Worm (Caenorhabditis elegans): Measurements from ENCODE around the gene R155.5.

R155.5 gene

DNA sequence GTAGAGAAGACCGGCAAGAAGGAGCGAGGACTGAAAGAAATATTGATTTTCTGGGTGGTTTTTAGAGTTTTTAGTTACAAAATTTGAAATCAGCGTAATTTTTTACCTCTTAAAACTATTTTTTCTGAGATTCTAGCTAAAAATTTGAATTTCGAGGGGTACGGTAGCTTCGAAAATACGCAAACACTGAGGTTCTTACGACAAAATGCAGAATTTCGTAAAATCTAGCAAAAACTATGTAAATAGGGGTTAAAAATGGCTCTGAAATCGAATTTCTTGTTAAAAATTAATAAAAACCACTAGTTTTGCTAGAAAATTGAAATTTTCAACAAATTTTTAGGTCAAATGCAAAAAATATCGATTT lies 30.7 kb downstream of the R155.5 start:
- no peak for TF ChIP-seq T22C8.4 (GFP tag; IDR thresholded peaks at IDR 0.05)

DNA sequence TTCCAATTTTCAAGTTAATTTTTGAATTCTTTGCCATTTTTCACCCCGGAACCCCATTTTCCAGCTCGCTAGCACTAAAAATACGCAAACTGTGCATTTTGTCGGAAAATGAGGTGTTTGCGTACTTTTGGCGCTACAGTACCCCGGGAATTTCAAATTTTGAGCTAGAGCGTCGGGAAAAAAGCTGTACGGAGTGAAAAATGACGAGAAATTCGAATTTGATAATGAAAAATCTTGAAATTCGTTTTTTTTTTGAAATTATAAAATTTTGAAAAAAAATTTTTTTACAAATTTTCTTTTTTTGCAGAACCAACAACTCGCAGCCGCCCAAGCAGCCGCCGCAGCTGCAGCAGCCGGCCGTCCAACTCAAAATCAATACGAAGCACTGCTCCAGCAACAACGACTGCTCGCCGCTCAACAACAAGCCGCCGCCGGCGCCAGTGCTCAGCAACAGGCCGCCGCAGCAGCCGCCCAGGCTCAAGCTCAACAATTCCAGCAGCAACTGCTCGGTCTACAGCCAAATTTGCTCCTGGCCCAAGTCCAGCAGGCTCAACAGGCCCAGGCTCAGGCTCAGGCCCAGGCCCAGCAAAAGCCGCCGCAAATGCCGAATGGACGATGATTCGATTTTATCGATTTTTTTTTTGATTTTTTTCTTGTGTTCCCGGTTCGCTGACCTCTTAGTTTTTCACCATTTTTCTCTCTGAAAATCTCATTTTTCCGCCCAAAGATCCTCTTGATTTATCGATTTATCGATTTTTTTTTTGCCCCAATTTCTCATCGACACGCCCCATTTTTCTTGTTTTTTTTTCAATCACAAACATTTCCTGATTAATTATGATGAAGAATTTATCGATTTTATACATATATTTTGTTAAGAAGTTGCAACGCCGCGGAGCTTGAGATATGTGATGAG lies 31.4 kb downstream of the R155.5 start:
- TF ChIP-seq tab-1 (GFP tag; IDR thresholded peaks at IDR 0.05), result no peak
- TF ChIP-seq klf-2 (GFP tag; conservative IDR thresholded peaks at IDR 0.05), result no peak
- no peak for TF ChIP-seq ref-1 (GFP tag; conservative IDR thresholded peaks at IDR 0.05)
- TF ChIP-seq med-1 (GFP tag; optimal IDR thresholded peaks at IDR 0.05; ENCODE audit: insufficient read depth), result no peak
- peak; percentile 87 for TF ChIP-seq T22C8.4 (GFP tag; IDR thresholded peaks at IDR 0.05)

DNA sequence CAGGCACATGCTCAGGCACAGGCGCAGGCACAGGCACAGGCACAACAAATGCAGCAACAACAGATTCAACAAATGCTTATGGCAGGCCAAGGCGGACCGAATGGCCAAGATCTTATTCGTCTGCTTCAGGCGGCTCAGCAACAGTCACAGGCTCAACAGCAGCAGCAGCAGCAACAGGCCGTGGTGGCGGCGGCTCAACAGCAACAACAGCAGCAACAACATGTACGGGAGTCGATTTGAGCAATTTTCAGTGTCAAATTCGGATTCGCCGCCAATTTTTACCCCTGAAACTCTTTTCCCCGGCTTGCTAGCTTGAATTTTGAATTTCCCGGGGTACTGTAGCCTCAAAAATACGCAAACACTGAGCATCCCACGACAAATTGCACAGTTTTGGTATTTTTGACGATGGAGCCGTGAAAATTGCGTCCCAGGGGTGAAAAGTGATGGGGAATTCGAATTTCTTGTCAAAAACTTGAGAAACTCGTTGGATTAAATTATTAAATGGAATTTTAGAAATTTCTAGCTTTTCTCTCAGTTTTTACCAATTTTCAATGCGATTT lies 32.4 kb downstream of the R155.5 start:
- TF ChIP-seq ztf-29 (GFP tag; IDR thresholded peaks at IDR 0.05) (no peak), cog-1 (tag; optimal IDR thresholded peaks at IDR 0.05) (no peak), ref-1 (GFP tag; conservative IDR thresholded peaks at IDR 0.05) (no peak), T22C8.4 (GFP tag; IDR thresholded peaks at IDR 0.05) (no peak), ztf-23 (GFP tag; IDR thresholded peaks at IDR 0.05) (no peak), tab-1 (GFP tag; IDR thresholded peaks at IDR 0.05) (no peak), med-1 (GFP tag; optimal IDR thresholded peaks at IDR 0.05; ENCODE audit: insufficient read depth) (no peak), flt-1 (GFP tag; IDR thresholded peaks at IDR 0.05) (no peak), klf-2 (GFP tag; conservative IDR thresholded peaks at IDR 0.05) (no peak)

DNA sequence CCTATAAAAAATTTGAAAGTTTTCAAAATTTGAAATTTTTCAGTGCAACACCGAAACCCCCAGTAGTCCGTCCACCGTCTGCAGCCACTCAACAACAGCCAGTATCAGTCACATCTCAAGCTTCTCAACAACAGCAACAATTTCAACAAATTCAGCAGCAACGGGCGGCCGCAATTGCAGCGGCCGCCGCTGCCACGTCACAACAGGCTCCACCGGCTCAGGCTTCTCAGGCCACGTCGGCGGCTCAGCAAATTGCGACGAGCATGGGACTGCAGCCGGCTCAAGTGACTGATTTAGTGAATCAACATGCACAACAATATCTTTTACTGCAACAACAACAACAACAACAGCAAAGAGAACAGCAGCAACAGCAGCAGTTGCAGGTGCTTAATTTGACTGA lies 36.2 kb downstream of the R155.5 start:
- TF ChIP-seq klf-2 (GFP tag; conservative IDR thresholded peaks at IDR 0.05) (no peak), ztf-29 (GFP tag; IDR thresholded peaks at IDR 0.05) (no peak), T22C8.4 (GFP tag; IDR thresholded peaks at IDR 0.05) (no peak), cog-1 (tag; optimal IDR thresholded peaks at IDR 0.05) (no peak), ref-1 (GFP tag; conservative IDR thresholded peaks at IDR 0.05) (no peak), flt-1 (GFP tag; IDR thresholded peaks at IDR 0.05) (no peak), ztf-23 (GFP tag; IDR thresholded peaks at IDR 0.05) (no peak)

DNA sequence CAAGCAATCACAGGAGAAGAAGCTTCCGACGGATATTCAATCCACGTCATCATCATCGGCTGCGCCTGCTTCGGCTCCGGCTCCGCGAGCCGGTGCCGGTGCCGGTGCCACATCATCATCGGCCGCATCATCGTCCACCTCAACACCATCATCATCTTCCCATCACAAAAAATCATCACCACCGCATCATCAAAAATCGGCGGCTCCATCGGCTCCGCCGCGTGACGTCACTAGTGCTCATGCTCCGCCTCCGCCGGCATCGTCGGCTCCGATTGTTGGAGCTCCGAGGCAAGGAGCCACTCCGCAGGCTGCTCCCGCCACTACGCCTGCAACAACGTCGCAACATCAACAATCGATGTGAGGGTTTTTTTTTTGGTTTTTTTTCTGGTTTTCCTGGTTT lies 38.3 kb downstream of the R155.5 start:
- TF ChIP-seq med-1 (GFP tag; optimal IDR thresholded peaks at IDR 0.05; ENCODE audit: insufficient read depth) (no peak), ref-1 (GFP tag; conservative IDR thresholded peaks at IDR 0.05) (no peak), ztf-23 (GFP tag; IDR thresholded peaks at IDR 0.05) (no peak), T22C8.4 (GFP tag; IDR thresholded peaks at IDR 0.05) (no peak), tab-1 (GFP tag; IDR thresholded peaks at IDR 0.05) (no peak; the same call in 1 of the 2 replicates), flt-1 (GFP tag; IDR thresholded peaks at IDR 0.05) (no peak), klf-2 (GFP tag; conservative IDR thresholded peaks at IDR 0.05) (no peak), ztf-29 (GFP tag; IDR thresholded peaks at IDR 0.05) (no peak), cog-1 (tag; optimal IDR thresholded peaks at IDR 0.05) (no peak)

DNA sequence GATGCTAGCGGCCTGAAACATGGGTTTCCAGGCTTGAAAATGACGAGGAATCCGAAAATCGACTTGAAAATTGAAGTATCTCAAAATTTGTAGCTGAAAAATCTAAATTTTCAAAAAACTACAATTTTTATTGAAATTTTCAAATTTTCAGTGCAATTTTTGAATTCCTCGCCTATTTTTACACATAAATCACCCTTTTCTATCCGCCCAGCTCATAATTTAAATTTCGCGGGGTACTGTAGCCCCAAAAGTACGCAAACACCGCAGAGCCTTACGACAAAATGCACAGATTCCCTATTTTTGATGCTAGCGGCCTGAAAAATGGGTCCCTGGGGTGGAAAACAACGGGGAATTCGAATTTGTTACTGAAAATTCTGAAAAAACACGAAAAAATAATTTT lies 38.8 kb downstream of the R155.5 start:
- TF ChIP-seq T22C8.4 (GFP tag; IDR thresholded peaks at IDR 0.05) (no peak), ztf-29 (GFP tag; IDR thresholded peaks at IDR 0.05) (no peak), med-1 (GFP tag; optimal IDR thresholded peaks at IDR 0.05; ENCODE audit: insufficient read depth) (no peak), tab-1 (GFP tag; IDR thresholded peaks at IDR 0.05) (no peak), klf-2 (GFP tag; conservative IDR thresholded peaks at IDR 0.05) (no peak), ref-1 (GFP tag; conservative IDR thresholded peaks at IDR 0.05) (no peak), ztf-23 (GFP tag; IDR thresholded peaks at IDR 0.05) (no peak), cog-1 (tag; optimal IDR thresholded peaks at IDR 0.05) (no peak), flt-1 (GFP tag; IDR thresholded peaks at IDR 0.05) (no peak)

DNA sequence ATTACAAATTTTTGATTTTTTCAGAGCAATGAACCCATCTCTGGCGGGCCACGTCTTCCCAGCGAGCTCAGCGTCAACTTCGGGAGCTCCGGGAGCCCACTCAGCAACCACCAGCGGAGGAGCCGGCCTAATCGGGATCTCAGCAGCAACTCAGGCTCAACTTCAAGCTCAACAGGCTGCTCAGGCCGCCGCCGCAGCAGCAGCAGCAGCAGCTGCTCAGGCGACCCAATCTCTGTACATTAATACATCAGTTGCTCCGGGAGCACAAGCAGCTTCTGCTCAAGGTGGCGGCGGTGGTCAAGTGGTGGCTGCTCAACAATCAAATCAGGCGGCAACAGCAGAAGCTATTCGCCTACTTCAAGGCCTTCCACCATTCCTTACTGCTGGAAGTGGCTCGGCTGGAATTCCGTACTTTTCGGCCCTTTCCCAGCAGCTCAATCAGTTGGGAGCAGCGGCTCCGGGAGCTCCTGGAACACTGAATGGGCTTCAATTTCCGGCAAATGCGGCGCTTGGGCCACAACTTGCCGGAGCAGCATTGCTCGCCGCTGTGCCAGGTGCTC lies 39.5 kb downstream of the R155.5 start:
- no peak for TF ChIP-seq ref-1 (GFP tag; conservative IDR thresholded peaks at IDR 0.05)
- no peak for TF ChIP-seq cog-1 (tag; optimal IDR thresholded peaks at IDR 0.05)
- TF ChIP-seq ztf-29 (GFP tag; IDR thresholded peaks at IDR 0.05), result no peak
- no peak for TF ChIP-seq tab-1 (GFP tag; IDR thresholded peaks at IDR 0.05)
- no peak for TF ChIP-seq ztf-23 (GFP tag; IDR thresholded peaks at IDR 0.05)
- TF ChIP-seq flt-1 (GFP tag; IDR thresholded peaks at IDR 0.05), result no peak
- no peak for TF ChIP-seq med-1 (GFP tag; optimal IDR thresholded peaks at IDR 0.05; ENCODE audit: insufficient read depth)
- TF ChIP-seq T22C8.4 (GFP tag; IDR thresholded peaks at IDR 0.05), result no peak
- TF ChIP-seq klf-2 (GFP tag; conservative IDR thresholded peaks at IDR 0.05), result no peak

DNA sequence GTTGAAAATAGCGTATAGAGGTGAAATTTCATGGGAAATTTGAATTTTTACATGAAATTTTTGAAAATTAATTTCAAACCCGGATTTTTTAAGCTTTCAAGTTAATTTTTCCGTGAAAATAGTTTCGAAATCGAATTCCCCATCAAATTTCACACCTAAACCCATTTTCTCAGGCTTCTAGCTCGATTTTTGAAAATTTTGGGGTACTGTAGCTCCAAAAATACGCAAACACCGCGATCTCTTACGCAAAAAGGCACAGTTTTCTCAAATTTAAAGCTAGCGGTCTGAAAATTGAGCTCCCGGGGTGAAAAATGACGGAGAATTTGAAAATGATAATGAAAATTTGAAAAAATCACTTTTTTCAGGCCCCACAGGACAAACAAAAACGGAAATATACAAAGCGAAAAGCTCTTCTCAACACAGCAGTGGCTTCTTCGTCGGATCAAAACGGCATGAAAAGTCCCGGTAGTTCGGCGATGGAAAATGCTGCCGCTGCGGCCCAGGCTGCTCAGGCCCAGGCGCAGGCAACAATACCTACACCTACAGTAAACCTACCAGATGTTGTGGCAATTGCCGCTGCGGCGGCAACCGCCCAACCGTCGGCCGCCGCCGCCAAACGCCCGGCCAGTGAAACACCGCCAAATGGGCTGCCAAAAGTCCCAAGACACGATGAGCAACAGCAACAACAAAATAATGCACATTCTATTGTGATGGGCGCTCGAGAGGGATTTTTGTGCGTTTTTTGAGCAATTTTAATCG lies 41.4 kb downstream of the R155.5 start:
- TF ChIP-seq med-1 (GFP tag; optimal IDR thresholded peaks at IDR 0.05; ENCODE audit: insufficient read depth) (no peak), flt-1 (GFP tag; IDR thresholded peaks at IDR 0.05) (no peak), ztf-29 (GFP tag; IDR thresholded peaks at IDR 0.05) (no peak), ref-1 (GFP tag; conservative IDR thresholded peaks at IDR 0.05) (no peak), ztf-23 (GFP tag; IDR thresholded peaks at IDR 0.05) (no peak), tab-1 (GFP tag; IDR thresholded peaks at IDR 0.05) (no peak), klf-2 (GFP tag; conservative IDR thresholded peaks at IDR 0.05) (no peak), T22C8.4 (GFP tag; IDR thresholded peaks at IDR 0.05) (no peak), cog-1 (tag; optimal IDR thresholded peaks at IDR 0.05) (no peak)

DNA sequence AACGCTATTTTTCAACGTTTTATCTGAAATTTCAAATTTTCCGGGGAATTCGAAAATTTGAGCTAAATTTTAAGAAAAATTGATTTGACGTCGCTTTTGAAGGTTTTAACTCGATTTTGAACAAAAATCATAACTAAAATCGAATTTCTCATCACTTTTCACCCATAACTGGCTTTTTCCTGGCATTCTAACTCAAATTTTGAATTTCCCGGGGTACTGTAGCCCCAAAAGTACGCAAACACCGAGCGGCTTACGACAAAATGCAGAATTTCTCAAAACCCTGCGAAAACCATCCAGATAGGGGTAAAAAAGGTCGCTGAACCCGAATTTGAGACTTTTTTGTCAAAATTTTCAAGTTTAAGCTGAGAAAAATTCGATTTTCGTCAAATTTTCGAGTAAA lies 43.1 kb downstream of the R155.5 start:
- TF ChIP-seq tab-1 (GFP tag; IDR thresholded peaks at IDR 0.05), result no peak
- TF ChIP-seq med-1 (GFP tag; optimal IDR thresholded peaks at IDR 0.05; ENCODE audit: insufficient read depth), result no peak
- TF ChIP-seq T22C8.4 (GFP tag; IDR thresholded peaks at IDR 0.05), result no peak
- TF ChIP-seq ref-1 (GFP tag; conservative IDR thresholded peaks at IDR 0.05), result no peak
- TF ChIP-seq flt-1 (GFP tag; IDR thresholded peaks at IDR 0.05), result no peak
- no peak for TF ChIP-seq cog-1 (tag; optimal IDR thresholded peaks at IDR 0.05)
- TF ChIP-seq ztf-29 (GFP tag; IDR thresholded peaks at IDR 0.05), result no peak
- no peak for TF ChIP-seq klf-2 (GFP tag; conservative IDR thresholded peaks at IDR 0.05)
- TF ChIP-seq ztf-23 (GFP tag; IDR thresholded peaks at IDR 0.05), result no peak
